Fruit fly (Drosophila melanogaster): Measurements from ENCODE around the gene CG5653.

CG5653 gene

dm6 chr3L:8986582-8986981 is 20.4 kb upstream of the CG5653 start, which contains the start of gene CG5068 (continued):
- TF ChIP-seq jigr1 (GFP tag; IDR thresholded peaks at IDR 0.05) (no peak), CG30403 (GFP tag; optimal IDR thresholded peaks at IDR 0.05) (no peak), Blimp-1 (GFP tag; optimal IDR thresholded peaks at IDR 0.05) (no peak), sens-2 (GFP tag; IDR thresholded peaks at IDR 0.05) (no peak), Kr (GFP tag; optimal IDR thresholded peaks at IDR 0.05) (no peak), CG18764 (GFP tag; optimal IDR thresholded peaks at IDR 0.05) (no peak), CG9876 (GFP tag; optimal IDR thresholded peaks at IDR 0.05) (no peak), eyg (GFP tag; optimal IDR thresholded peaks at IDR 0.05) (no peak), chinmo (GFP tag; IDR thresholded peaks at IDR 0.05; ENCODE audit: partially characterized antibody) (peak; percentile 21; the same call in 1 of the 4 replicates), vvl (GFP tag; IDR thresholded peaks at IDR 0.05) (peak; percentile 29; the same call in 1 of the 2 replicates), h (optimal IDR thresholded peaks at IDR 0.05) (no peak), CG17912 (GFP tag; optimal IDR thresholded peaks at IDR 0.05) (peak; percentile 7), oc (tag; optimal IDR thresholded peaks at IDR 0.05) (no peak), zen2 (GFP tag; IDR thresholded peaks at IDR 0.05; ENCODE audit: partially characterized antibody) (no peak), CG13894 (tag; optimal IDR thresholded peaks at IDR 0.05) (no peak), CG11695 (GFP tag; IDR thresholded peaks at IDR 0.05) (no peak), CG18476 (GFP tag; optimal IDR thresholded peaks at IDR 0.05) (no peak), tio (GFP tag; optimal IDR thresholded peaks at IDR 0.05) (no peak), ara (GFP tag; IDR thresholded peaks at IDR 0.05) (no peak), schlank (tag; optimal IDR thresholded peaks at IDR 0.05) (no peak), Sox100B (GFP tag; optimal IDR thresholded peaks at IDR 0.05) (no peak), CG2678 (tag; optimal IDR thresholded peaks at IDR 0.05) (no peak), sens (GFP tag) (no peak), C15 (GFP tag; IDR thresholded peaks at IDR 0.05) (no peak), Hr78 (GFP tag; optimal IDR thresholded peaks at IDR 0.05) (no peak), CG12155 (GFP tag; optimal IDR thresholded peaks at IDR 0.05) (no peak), nom (GFP tag; optimal IDR thresholded peaks at IDR 0.05) (no peak), Med (GFP tag) (peak; percentile 77), MBD-R2 (GFP tag; IDR thresholded peaks at IDR 0.05) (peak; percentile 86), ind (GFP tag; optimal IDR thresholded peaks at IDR 0.05) (no peak), eve (GFP tag; optimal IDR thresholded peaks at IDR 0.05) (no peak), CG10431 (GFP tag; optimal IDR thresholded peaks at IDR 0.05) (no peak), lab (GFP tag; optimal IDR thresholded peaks at IDR 0.05) (no peak), MTF-1 (GFP tag; optimal IDR thresholded peaks at IDR 0.05; ENCODE audit: borderline replicate concordance) (no peak), ttk (GFP tag; IDR thresholded peaks at IDR 0.05) (no peak), Lpt (GFP tag; optimal IDR thresholded peaks at IDR 0.05) (no peak), Sry-δ (GFP tag; optimal IDR thresholded peaks at IDR 0.05) (peak; percentile 32), Max (GFP tag; optimal IDR thresholded peaks at IDR 0.05) (no peak), Gsc (GFP tag; IDR thresholded peaks at IDR 0.05) (no peak), az2 (GFP tag; optimal IDR thresholded peaks at IDR 0.05) (no peak), CG17328 (GFP tag; IDR thresholded peaks at IDR 0.05) (no peak), CG8281 (tag; optimal IDR thresholded peaks at IDR 0.05) (no peak), crol (GFP tag; IDR thresholded peaks at IDR 0.05) (no peak), Ets97D (GFP tag; optimal IDR thresholded peaks at IDR 0.05) (peak; percentile 69), CkIIα-i1 (GFP tag; IDR thresholded peaks at IDR 0.05) (no peak), dysf (GFP tag; IDR thresholded peaks at IDR 0.05) (no peak), bigmax (GFP tag; optimal IDR thresholded peaks at IDR 0.05) (no peak), Adf1 (GFP tag; IDR thresholded peaks at IDR 0.05) (no peak), Mad (GFP tag; optimal IDR thresholded peaks at IDR 0.05) (no peak), nau (GFP tag; optimal IDR thresholded peaks at IDR 0.05) (no peak), trem (tag; optimal IDR thresholded peaks at IDR 0.05) (peak; percentile 55), prd (optimal IDR thresholded peaks at IDR 0.05) (no peak), prd (GFP tag; IDR thresholded peaks at IDR 0.05) (no peak)
